Fruit fly (Drosophila melanogaster): Measurements from ENCODE around the gene Nmt.
A peak's percentile ranks its signal among the peaks of the same experiment; 100 is the strongest.

Gene Nmt

DNA sequence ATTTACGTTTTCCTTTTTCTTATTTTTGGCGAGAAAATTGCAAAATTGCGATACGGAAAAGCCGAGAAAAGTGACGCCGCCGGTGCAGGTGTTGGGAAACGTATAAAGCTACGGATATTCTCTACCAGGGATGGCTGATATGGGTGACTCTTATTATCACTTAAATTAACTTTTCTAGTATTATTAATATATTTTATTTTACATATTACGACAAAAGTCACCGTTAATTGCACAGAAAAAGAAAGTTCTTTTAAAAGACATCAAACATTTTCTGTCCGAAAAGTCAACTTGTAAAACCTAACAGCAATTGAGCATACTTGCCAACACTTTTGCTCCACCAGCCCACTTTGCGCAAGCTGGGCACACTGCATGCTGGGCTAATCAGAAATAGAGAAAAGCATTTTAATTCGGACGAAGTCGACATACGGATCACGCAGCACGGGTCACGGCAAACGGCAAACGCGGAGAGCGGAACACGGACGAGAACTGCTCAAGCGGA lies 50.5 kb downstream of the Nmt start, which contains the start of the genes Cds and Uba2 (continued):
- TF ChIP-seq salr (GFP tag; optimal IDR thresholded peaks at IDR 0.05) = peak; percentile 67 to 82
- no peak for TF ChIP-seq CG6808 (GFP tag; optimal IDR thresholded peaks at IDR 0.05)
- TF ChIP-seq ss (GFP tag; optimal IDR thresholded peaks at IDR 0.05) = peak in 1 of 2 experiments; percentile 85
- TF ChIP-seq CG32006 (GFP tag; optimal IDR thresholded peaks at IDR 0.05) = peak; percentile 90
- TF ChIP-seq CG8119 (GFP tag; IDR thresholded peaks at IDR 0.05) = peak; percentile 83; the same call in 2 of the 3 replicates
- peak; percentile 58 for TF ChIP-seq CG6854 (GFP tag; optimal IDR thresholded peaks at IDR 0.05)
- TF ChIP-seq CG8632 (GFP tag; optimal IDR thresholded peaks at IDR 0.05) = peak; percentile 86
- peak; percentile 96 for TF ChIP-seq svp (GFP tag)
- TF ChIP-seq Hr38 (GFP tag; optimal IDR thresholded peaks at IDR 0.05) = no peak
- peak; percentile 85 for TF ChIP-seq CG1621 (tag; optimal IDR thresholded peaks at IDR 0.05)
- TF ChIP-seq fd59A (GFP tag; optimal IDR thresholded peaks at IDR 0.05) = peak; percentile 35
- peak; percentile 94 for TF ChIP-seq CG10631 (GFP tag; optimal IDR thresholded peaks at IDR 0.05)
- TF ChIP-seq Ets21C (GFP tag; optimal IDR thresholded peaks at IDR 0.05) = peak; percentile 78
- TF ChIP-seq CG3032 (tag; optimal IDR thresholded peaks at IDR 0.05) = peak; percentile 87
- peak; percentile 82 for TF ChIP-seq CG8319 (GFP tag; optimal IDR thresholded peaks at IDR 0.05)
- TF ChIP-seq Lpt (GFP tag; optimal IDR thresholded peaks at IDR 0.05) = peak; percentile 79
- TF ChIP-seq fkh (GFP tag; optimal IDR thresholded peaks at IDR 0.05) = no peak
- peak; percentile 84; the same call in 1 of the 2 replicates for TF ChIP-seq CG11294 (GFP tag; IDR thresholded peaks at IDR 0.05)
- no peak for TF ChIP-seq spab (GFP tag; optimal IDR thresholded peaks at IDR 0.05)

Data from whole organism, prepupa.